Fruit fly (Drosophila melanogaster) whole organism, wandering third instar larva: ENCODE data around the gene feo.

Experiments used
- Abd-B ChIP-seq: fragments of >200 bp; optimal IDR thresholded peaks from 2 replicates; lab custom pipeline; 2017; ENCODE audit warnings: missing biosample characterization, missing genetic modification characterization
- CG32264 ChIP-seq: fragments of 200-800 bp; sonication (Bioruptor generic); optimal IDR thresholded peaks from 2 replicates; lab custom pipeline; 2016; ENCODE audit warnings: missing biosample characterization, missing genetic modification characterization
- CG9705 ChIP-seq: fragments of 200-800 bp; sonication (Bioruptor generic); optimal IDR thresholded peaks from 2 replicates; lab custom pipeline; 2018; ENCODE audit warnings: missing biosample characterization, mild to moderate bottlenecking, missing genetic modification characterization
- CrebA ChIP-seq: fragments of 200-800 bp; sonication (Bioruptor generic); optimal IDR thresholded peaks from 2 replicates; lab custom pipeline; 2016; ENCODE audit warnings: missing biosample characterization, mild to moderate bottlenecking, missing genetic modification characterization, borderline replicate concordance
- Dfd ChIP-seq: fragments of >200 bp; optimal IDR thresholded peaks from 2 replicates; lab custom pipeline; 2017; ENCODE audit warnings: missing biosample characterization, missing genetic modification characterization
- Dif ChIP-seq: fragments of 200-275, 200-300 bp; sonication (Bioruptor generic); optimal IDR thresholded peaks from 2 replicates; lab custom pipeline; 2018; ENCODE audit warnings: missing biosample characterization, missing genetic modification characterization; ENCODE audit not compliant: partially characterized antibody
- GATAd ChIP-seq: sonication (Bioruptor generic); optimal IDR thresholded peaks from 2 replicates; lab custom pipeline; 2016; ENCODE audit warnings: missing biosample characterization, missing genetic modification characterization
- HLH106 ChIP-seq: fragments of 200-800 bp; optimal IDR thresholded peaks from 3 replicates; lab custom pipeline; 2019; ENCODE audit warnings: missing biosample characterization, mild to moderate bottlenecking, missing genetic modification characterization, moderate library complexity
- Hnf4 ChIP-seq: fragments of 200-800 bp; sonication (Bioruptor generic); optimal IDR thresholded peaks from 2 replicates; lab custom pipeline; 2016; ENCODE audit warnings: missing biosample characterization, mild to moderate bottlenecking, missing genetic modification characterization
- Hr78 ChIP-seq: fragments of >200 bp; optimal IDR thresholded peaks from 2 replicates; lab custom pipeline; 2017; ENCODE audit warnings: missing biosample characterization, missing genetic modification characterization
- Hr83 ChIP-seq: fragments of 200-300 bp; sonication (Bioruptor generic); optimal IDR thresholded peaks from 2 replicates; lab custom pipeline; 2016; ENCODE audit warnings: missing biosample characterization, mild to moderate bottlenecking, missing genetic modification characterization, moderate library complexity; ENCODE audit not compliant: poor library complexity, severe bottlenecking
- Jra ChIP-seq: sonication (Bioruptor generic); optimal IDR thresholded peaks from 2 replicates; lab custom pipeline; 2016; ENCODE audit warnings: missing biosample characterization, missing genetic modification characterization
- Mio ChIP-seq: sonication (Bioruptor generic); optimal IDR thresholded peaks from 2 replicates; lab custom pipeline; 2016; ENCODE audit warnings: missing biosample characterization, missing genetic modification characterization
- Myc ChIP-seq: fragments of >200 bp; optimal IDR thresholded peaks from 2 replicates; lab custom pipeline; 2017
- N ChIP-seq: fragments of >200 bp; optimal IDR thresholded peaks from 2 replicates; lab custom pipeline; 2018; ENCODE audit warnings: missing biosample characterization, missing external identifiers, missing genetic modification characterization
- OdsH ChIP-seq: fragments of 200-800 bp; sonication (Bioruptor generic); optimal IDR thresholded peaks from 2 replicates; lab custom pipeline; 2016; ENCODE audit warnings: missing biosample characterization, mild to moderate bottlenecking, missing genetic modification characterization
- Rel ChIP-seq, 2 experiments: fragments of 200-800 bp; sonication (Bioruptor generic) in 1 of 2; optimal IDR thresholded peaks; 2 replicates in 1 of 2; 3 replicates in 1 of 2; lab custom pipeline; 2016 to 2019; ENCODE audit warnings: mild to moderate bottlenecking in 2 of 2, missing biosample characterization in 2 of 2, missing genetic modification characterization in 2 of 2, moderate library complexity in 1 of 2
- Sp1 ChIP-seq: fragments of 200-800 bp; sonication (Bioruptor generic); optimal IDR thresholded peaks from 3 replicates; lab custom pipeline; 2019; ENCODE audit warnings: missing biosample characterization, mild to moderate bottlenecking, missing genetic modification characterization, moderate library complexity
- Vsx2 ChIP-seq: fragments of 200-300, 225-300 bp; sonication (Bioruptor generic); optimal IDR thresholded peaks from 2 replicates; lab custom pipeline; 2018; ENCODE audit warnings: missing biosample characterization, missing genetic modification characterization; ENCODE audit not compliant: partially characterized antibody
- br ChIP-seq: fragments of 200-800 bp; sonication (Bioruptor generic); optimal IDR thresholded peaks from 2 replicates; lab custom pipeline; 2016; ENCODE audit warnings: missing biosample characterization, missing genetic modification characterization
- brk ChIP-seq: fragments of 200-800 bp; sonication (Bioruptor generic); optimal IDR thresholded peaks from 2 replicates; lab custom pipeline; 2016; ENCODE audit warnings: missing biosample characterization, mild to moderate bottlenecking, missing genetic modification characterization
- dl ChIP-seq, 2 experiments: fragments of 175-275, 200-275 bp in 1 of 2; fragments of 200-275 bp in 1 of 2; sonication (Bioruptor generic); optimal IDR thresholded peaks; lab custom pipeline; 2018; ENCODE audit warnings: mild to moderate bottlenecking in 2 of 2, missing biosample characterization in 2 of 2, missing genetic modification characterization in 2 of 2, moderate library complexity in 2 of 2; ENCODE audit not compliant: partially characterized antibody in 2 of 2, insufficient read depth in 1 of 2
- dmrt93B ChIP-seq: fragments of 200-800 bp; sonication (Bioruptor generic); optimal IDR thresholded peaks from 2 replicates; lab custom pipeline; 2018; ENCODE audit warnings: missing biosample characterization, mild to moderate bottlenecking, missing genetic modification characterization
- dsf ChIP-seq: sonication (Bioruptor generic); optimal IDR thresholded peaks from 2 replicates; lab custom pipeline; 2016; ENCODE audit warnings: missing biosample characterization, missing genetic modification characterization, borderline replicate concordance
- ey ChIP-seq: fragments of 200-800 bp; sonication (Bioruptor generic); optimal IDR thresholded peaks from 2 replicates; lab custom pipeline; 2016; ENCODE audit warnings: missing biosample characterization, missing genetic modification characterization
- foxo ChIP-seq, 2 experiments: fragments of 200-800 bp; sonication (Bioruptor generic); optimal IDR thresholded peaks; 2 replicates in 1 of 2; 3 replicates in 1 of 2; lab custom pipeline; 2016 to 2017; ENCODE audit warnings: missing biosample characterization in 2 of 2, missing genetic modification characterization in 2 of 2
- fru ChIP-seq: fragments of 200-800 bp; sonication (Bioruptor generic); optimal IDR thresholded peaks from 3 replicates; lab custom pipeline; 2016; ENCODE audit warnings: missing biosample characterization, mild to moderate bottlenecking, missing genetic modification characterization
- h ChIP-seq: fragments of 200-800 bp; sonication (Bioruptor generic); optimal IDR thresholded peaks from 3 replicates; lab custom pipeline; 2016; ENCODE audit warnings: missing biosample characterization, mild to moderate bottlenecking, missing genetic modification characterization
- jim ChIP-seq: fragments of 175-275, 200-325 bp; sonication (Bioruptor generic); optimal IDR thresholded peaks from 2 replicates; lab custom pipeline; 2016; ENCODE audit warnings: missing biosample characterization, mild to moderate bottlenecking, missing genetic modification characterization
- lola ChIP-seq: fragments of >200 bp; optimal IDR thresholded peaks from 2 replicates; lab custom pipeline; 2017; ENCODE audit warnings: missing biosample characterization, missing genetic modification characterization
- pan ChIP-seq: fragments of >200 bp; optimal IDR thresholded peaks from 2 replicates; lab custom pipeline; 2017
- psq ChIP-seq: fragments of 200-800 bp; sonication (Bioruptor generic); optimal IDR thresholded peaks from 3 replicates; lab custom pipeline; 2017; ENCODE audit warnings: missing biosample characterization, mild to moderate bottlenecking, missing genetic modification characterization, moderate library complexity
- rgr ChIP-seq: fragments of 200-800 bp; sonication (Bioruptor generic); optimal IDR thresholded peaks from 3 replicates; lab custom pipeline; 2016; ENCODE audit warnings: missing biosample characterization, mild to moderate bottlenecking, missing genetic modification characterization
- sage ChIP-seq: fragments of 200-800 bp; sonication (Bioruptor generic); optimal IDR thresholded peaks from 2 replicates; lab custom pipeline; 2016; ENCODE audit warnings: missing biosample characterization, mild to moderate bottlenecking, missing genetic modification characterization
- sv ChIP-seq: fragments of 200-800 bp; sonication (Bioruptor generic); optimal IDR thresholded peaks from 3 replicates; lab custom pipeline; 2016; ENCODE audit warnings: missing biosample characterization, missing genetic modification characterization
- tai ChIP-seq: sonication (Bioruptor generic); optimal IDR thresholded peaks from 2 replicates; lab custom pipeline; 2016; ENCODE audit warnings: missing biosample characterization, missing genetic modification characterization
- usp ChIP-seq: fragments of >200 bp; optimal IDR thresholded peaks from 2 replicates; lab custom pipeline; 2017; ENCODE audit warnings: missing biosample characterization, missing genetic modification characterization
- woc ChIP-seq: sonication (Bioruptor generic); optimal IDR thresholded peaks from 2 replicates; lab custom pipeline; 2016; ENCODE audit warnings: missing biosample characterization, mild to moderate bottlenecking, missing genetic modification characterization

The feo gene

DNA sequence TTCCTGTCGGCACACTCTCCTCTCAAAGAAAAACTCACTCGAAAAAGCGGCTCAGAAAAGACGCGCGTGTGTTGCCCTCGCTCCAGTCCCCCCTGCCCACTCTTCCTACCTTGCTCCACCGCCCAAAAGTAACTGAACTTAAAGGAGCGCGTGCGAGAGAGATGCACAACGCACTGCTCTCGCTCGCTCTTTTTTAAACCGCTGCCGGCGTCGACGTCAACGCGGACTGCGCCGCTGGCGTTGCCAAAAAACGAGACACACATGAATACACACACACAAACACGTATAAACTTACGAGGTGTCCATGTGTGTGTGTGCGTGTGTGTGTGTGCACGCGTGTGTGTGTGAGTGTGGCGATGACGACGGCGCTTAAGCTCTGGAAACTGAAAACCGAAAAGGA lies 37.8 kb downstream of the feo start:
- TF ChIP-seq Myc (lab: Kevin White, UChicago) (no peak), CG32264 (no peak), h (no peak), pan (no peak), psq (peak; percentile 70), Jra (no peak), fru (GFP tag; lab: Kevin White, UChicago) (peak; percentile 89), foxo (GFP tag; optimal IDR thresholded peaks at IDR 0.05; lab: Kevin White, UChicago) (no peak), dsf (GFP tag; lab: Kevin White, UChicago) (no peak), rgr (GFP tag; lab: Kevin White, UChicago) (no peak), brk (GFP tag; lab: Kevin White, UChicago) (no peak), br (GFP tag; lab: Kevin White, UChicago) (no peak), sv (no peak), jim (no peak), CrebA (GFP tag; lab: Kevin White, UChicago) (peak; percentile 7), Abd-B (GFP tag; lab: Kevin White, UChicago) (no peak)

DNA sequence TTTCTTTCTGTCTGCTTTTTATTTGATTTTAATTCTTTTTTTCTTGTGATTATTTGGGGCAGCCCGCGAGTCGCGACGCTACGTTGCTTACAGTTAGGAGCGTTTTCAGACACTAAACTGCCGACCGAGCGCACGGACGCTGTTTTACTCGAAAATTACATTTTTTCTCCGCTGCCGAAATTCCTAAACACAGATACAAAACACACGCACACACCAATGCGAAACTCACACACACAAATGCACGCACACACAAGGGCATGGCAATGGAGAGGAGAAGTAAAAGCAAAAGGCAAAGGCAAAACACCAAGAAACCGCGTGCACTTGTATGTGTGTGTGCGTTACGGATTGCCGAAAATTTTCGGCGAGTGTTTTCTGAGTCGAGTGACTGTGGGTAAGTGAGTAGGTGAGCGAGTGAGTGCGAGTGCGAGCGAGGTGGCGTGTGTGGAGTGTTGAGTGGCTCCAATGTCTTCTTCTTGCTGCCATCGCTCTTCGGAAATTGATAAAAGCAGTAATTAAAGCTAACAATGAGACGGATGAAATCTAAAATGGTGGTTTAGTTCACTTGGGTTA lies 39.1 kb downstream of the feo start:
- no peak for TF ChIP-seq usp (GFP tag; lab: Kevin White, UChicago)
- TF ChIP-seq Abd-B (GFP tag; lab: Kevin White, UChicago), result peak; percentile 74
- no peak for TF ChIP-seq br (GFP tag; lab: Kevin White, UChicago)
- peak; percentile 58 for TF ChIP-seq CrebA (GFP tag; lab: Kevin White, UChicago)
- no peak for TF ChIP-seq CG32264
- TF ChIP-seq Hnf4, result peak; percentile 10
- no peak for TF ChIP-seq HLH106
- TF ChIP-seq OdsH, result peak; percentile 14
- no peak for TF ChIP-seq foxo (GFP tag; optimal IDR thresholded peaks at IDR 0.05; lab: Kevin White, UChicago)
- TF ChIP-seq dl (GFP tag; optimal IDR thresholded peaks at IDR 0.05; lab: Kevin White, UChicago; ENCODE audit: insufficient read depth in 1 of 2, partially characterized antibody in 2 of 2), result peak; percentile 40 to 44
- no peak for TF ChIP-seq GATAd (GFP tag; lab: Kevin White, UChicago)
- TF ChIP-seq woc (GFP tag; lab: Kevin White, UChicago), result no peak
- no peak for TF ChIP-seq h
- TF ChIP-seq tai, result no peak
- no peak for TF ChIP-seq sage
- no peak for TF ChIP-seq dsf (GFP tag; lab: Kevin White, UChicago)
- TF ChIP-seq Mio, result no peak
- TF ChIP-seq CG9705 (GFP tag; lab: Kevin White, UChicago), result no peak
- no peak for TF ChIP-seq Vsx2 (GFP tag; lab: Kevin White, UChicago)
- TF ChIP-seq Dif (GFP tag; lab: Kevin White, UChicago), result no peak
- TF ChIP-seq brk (GFP tag; lab: Kevin White, UChicago), result no peak
- no peak for TF ChIP-seq pan
- no peak for TF ChIP-seq jim
- TF ChIP-seq ey, result no peak
- TF ChIP-seq dmrt93B (GFP tag; lab: Kevin White, UChicago), result no peak
- peak; percentile 99 for TF ChIP-seq N
- TF ChIP-seq rgr (GFP tag; lab: Kevin White, UChicago), result no peak
- TF ChIP-seq lola (GFP tag; lab: Kevin White, UChicago), result no peak
- TF ChIP-seq psq, result peak; percentile 76
- peak; percentile 19 for TF ChIP-seq Sp1 (GFP tag; lab: Kevin White, UChicago)
- TF ChIP-seq Rel (GFP tag; optimal IDR thresholded peaks at IDR 0.05; lab: Kevin White, UChicago), result peak; percentile 21
- peak; percentile 20 for TF ChIP-seq Rel (tag; optimal IDR thresholded peaks at IDR 0.05; lab: Kevin White, UChicago)
- no peak for TF ChIP-seq sv
- no peak for TF ChIP-seq Myc (lab: Kevin White, UChicago)
- TF ChIP-seq Jra, result no peak
- TF ChIP-seq Hr83 (GFP tag; lab: Kevin White, UChicago), result peak; percentile 13
- no peak for TF ChIP-seq Dfd
- TF ChIP-seq fru (GFP tag; lab: Kevin White, UChicago), result peak; percentile 41
- TF ChIP-seq Hr78 (GFP tag; lab: Kevin White, UChicago), result peak; percentile 85
